Worm (Caenorhabditis elegans): ENCODE data around the gene K11H3.3.

The K11H3.3 gene

ce11 chrIII:9822942-9823341, 28.7 kb upstream of the K11H3.3 start, which contains the start of gene arl-5:
TSS of gene arl-5 (plus strand) at chrIII:9823242.
- TF ChIP-seq drap-1 (GFP tag; optimal IDR thresholded peaks at IDR 0.05), result no peak
- no peak for TF ChIP-seq nhr-237 (tag; optimal IDR thresholded peaks at IDR 0.05)
- no peak for TF ChIP-seq blmp-1 (tag; optimal IDR thresholded peaks at IDR 0.05)
- TF ChIP-seq ztf-11 (tag; optimal IDR thresholded peaks at IDR 0.05), result no peak
- no peak for TF ChIP-seq sptf-1 (tag; optimal IDR thresholded peaks at IDR 0.05)
- no peak for TF ChIP-seq mls-2 (tag; optimal IDR thresholded peaks at IDR 0.05)
- TF ChIP-seq nhr-12 (tag; optimal IDR thresholded peaks at IDR 0.05), result no peak
- TF ChIP-seq ceh-43 (GFP tag; optimal IDR thresholded peaks at IDR 0.05), result no peak
- TF ChIP-seq nhr-2 (tag; optimal IDR thresholded peaks at IDR 0.05), result no peak
- TF ChIP-seq flh-1 (GFP tag; optimal IDR thresholded peaks at IDR 0.05), result no peak

ce11 chrIII:9823748-9824147, 27.9 kb upstream of the K11H3.3 start:
- no peak for TF ChIP-seq flh-1 (GFP tag; optimal IDR thresholded peaks at IDR 0.05)
- no peak for TF ChIP-seq lin-32 (GFP tag; optimal IDR thresholded peaks at IDR 0.05)
- TF ChIP-seq ztf-11 (tag; optimal IDR thresholded peaks at IDR 0.05), result no peak
- TF ChIP-seq ces-1 (GFP tag; optimal IDR thresholded peaks at IDR 0.05), result no peak

ce11 chrIII:9824330-9824934, 27.2 kb upstream of the K11H3.3 start, which contains the start of gene lin-52:
TSS of gene lin-52 (minus strand) at chrIII:9824750.
- TF ChIP-seq lsy-2 (tag; optimal IDR thresholded peaks at IDR 0.05), result no peak

DNA sequence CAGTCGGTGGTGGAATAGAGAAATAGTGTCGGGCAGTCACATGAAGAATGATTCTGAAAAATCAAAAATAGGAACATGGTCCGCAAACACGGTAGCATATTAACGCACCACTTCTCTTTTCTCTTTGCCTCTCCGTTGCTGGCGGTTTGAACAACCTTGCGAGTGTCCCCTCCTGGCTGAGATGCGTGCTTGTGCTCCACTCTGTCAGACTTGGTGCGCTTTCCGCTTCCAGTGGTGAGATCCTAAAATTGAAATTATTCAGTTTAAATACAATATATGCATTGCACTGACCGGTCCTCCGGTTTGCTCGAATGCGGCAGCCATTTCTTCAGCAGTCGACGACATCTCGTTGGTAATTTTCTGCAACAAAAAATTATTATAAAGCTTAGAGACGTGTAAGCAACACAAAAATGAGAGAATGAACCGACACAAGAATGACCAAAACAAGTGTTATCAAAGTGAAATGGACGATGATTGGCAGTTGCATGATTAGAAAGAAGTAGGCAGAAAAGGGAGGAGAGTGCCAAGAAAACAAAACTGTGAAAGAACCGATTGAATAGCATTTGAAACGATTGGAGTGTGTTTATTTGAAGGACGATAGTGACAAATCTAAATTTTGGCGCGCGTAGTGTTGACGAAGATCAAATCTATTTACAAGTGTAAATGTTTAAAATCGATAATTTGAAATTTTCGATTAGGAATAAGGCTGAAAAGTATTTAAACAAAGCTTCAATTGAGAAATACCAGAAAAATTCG, 26.4 kb upstream of the K11H3.3 start, which contains the start of gene ZK632.9:
Gene ZK632.9 (minus strand): TSS at position 360 of the 756 bp plus-strand sequence.
- TF ChIP-seq elt-1 (tag; optimal IDR thresholded peaks at IDR 0.05; ENCODE audit: borderline replicate concordance, insufficient read depth), result no peak
- TF ChIP-seq drap-1 (GFP tag; optimal IDR thresholded peaks at IDR 0.05), result no peak
- TF ChIP-seq bed-3 (GFP tag; optimal IDR thresholded peaks at IDR 0.05), result no peak
- TF ChIP-seq nhr-237 (tag; optimal IDR thresholded peaks at IDR 0.05), result no peak
- TF ChIP-seq lsy-2 (tag; optimal IDR thresholded peaks at IDR 0.05), result no peak
- TF ChIP-seq M03D4.4 (tag; optimal IDR thresholded peaks at IDR 0.05), result no peak
- TF ChIP-seq nhr-28 (tag; optimal IDR thresholded peaks at IDR 0.05), result no peak
- TF ChIP-seq ces-1 (GFP tag; optimal IDR thresholded peaks at IDR 0.05), result no peak
- no peak for TF ChIP-seq mab-5 (tag; optimal IDR thresholded peaks at IDR 0.05)
- no peak for TF ChIP-seq ceh-39 (tag; optimal IDR thresholded peaks at IDR 0.05)
- no peak for TF ChIP-seq snpc-4 (tag; optimal IDR thresholded peaks at IDR 0.05)
- TF ChIP-seq tbx-8 (GFP tag; optimal IDR thresholded peaks at IDR 0.05), result no peak
- no peak for TF ChIP-seq nhr-2 (tag; optimal IDR thresholded peaks at IDR 0.05)
- TF ChIP-seq ceh-43 (GFP tag; optimal IDR thresholded peaks at IDR 0.05), result no peak
- no peak for TF ChIP-seq pha-4 (tag; optimal IDR thresholded peaks at IDR 0.05)
- no peak for TF ChIP-seq ztf-11 (tag; optimal IDR thresholded peaks at IDR 0.05)
- TF ChIP-seq flh-1 (GFP tag; optimal IDR thresholded peaks at IDR 0.05), result no peak
- no peak for TF ChIP-seq lin-32 (GFP tag; optimal IDR thresholded peaks at IDR 0.05)
- TF ChIP-seq cnd-1 (tag; optimal IDR thresholded peaks at IDR 0.05), result no peak
- TF ChIP-seq ceh-83 (GFP tag; optimal IDR thresholded peaks at IDR 0.05), result no peak

DNA sequence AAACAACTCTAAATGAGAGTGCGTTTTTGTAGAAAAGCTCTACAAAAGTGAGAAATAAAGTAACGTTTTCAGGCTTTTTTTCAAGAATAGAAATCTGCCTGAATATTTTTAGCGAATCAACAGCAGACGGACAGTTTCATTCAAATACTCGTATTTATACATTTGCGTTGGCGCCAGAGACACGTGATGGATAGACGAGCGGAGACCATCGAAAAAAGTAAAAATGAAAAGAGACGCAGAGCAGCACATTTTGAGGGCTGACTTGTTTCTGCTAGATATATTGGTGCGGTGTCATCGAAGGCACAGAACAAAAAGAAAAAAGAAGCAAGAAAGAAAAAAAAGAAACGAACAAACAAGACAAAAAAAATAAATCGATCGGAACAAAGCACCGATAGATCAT, 25.6 kb upstream of the K11H3.3 start:
- TF ChIP-seq unc-39 (tag; optimal IDR thresholded peaks at IDR 0.05) (no peak), ceh-39 (tag; optimal IDR thresholded peaks at IDR 0.05) (no peak), mep-1 (tag; optimal IDR thresholded peaks at IDR 0.05) (peak; percentile 3), elt-1 (tag; optimal IDR thresholded peaks at IDR 0.05; ENCODE audit: borderline replicate concordance, insufficient read depth) (no peak), ham-2 (GFP tag; optimal IDR thresholded peaks at IDR 0.05) (no peak), unc-62 (GFP tag; optimal IDR thresholded peaks at IDR 0.05) (no peak)

Measured in whole organism, mixed stage, embryonic.